Worm (Caenorhabditis elegans): Measurements from ENCODE around the gene dmd-7.

DNA sequence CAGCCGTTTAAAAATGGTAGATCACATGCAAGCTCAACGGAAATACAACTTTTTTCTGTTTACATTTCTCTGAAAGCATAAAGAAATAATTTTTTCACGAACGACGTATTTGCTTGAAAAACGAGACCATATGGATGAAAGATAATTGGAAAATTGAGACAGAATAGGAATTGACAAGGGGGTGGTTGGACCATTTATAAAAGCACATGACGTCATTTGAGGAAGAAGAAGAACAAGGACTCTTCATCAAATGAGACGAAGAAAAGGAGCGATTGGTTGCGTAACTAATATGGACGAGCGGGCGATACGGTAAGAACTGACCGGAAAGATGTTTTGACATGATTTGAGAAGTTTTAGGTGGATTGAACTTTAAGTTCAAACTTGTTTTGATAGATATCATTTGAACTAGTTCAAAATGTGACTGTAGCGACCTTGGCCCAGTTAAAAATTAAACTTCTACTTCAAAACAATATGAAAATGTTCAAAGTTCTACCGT, 18.3 kb upstream of the dmd-7 start:
- peak; percentile 17 for TF ChIP-seq blmp-1 (tag; optimal IDR thresholded peaks at IDR 0.05; ENCODE audit: insufficient read depth)
- no peak for TF ChIP-seq mdl-1 (tag; optimal IDR thresholded peaks at IDR 0.05)
- no peak for TF ChIP-seq nhr-11 (tag; optimal IDR thresholded peaks at IDR 0.05)
- no peak for TF ChIP-seq R02D3.7 (tag; optimal IDR thresholded peaks at IDR 0.05)
- TF ChIP-seq C34F6.9 (tag; optimal IDR thresholded peaks at IDR 0.05), result peak; percentile 31

Measured in whole organism, L2 larva.